Comparison of ENCODE assay signal across 5 fruit fly cellular contexts in genomic region chrX:16448252-16449191, dm6.
TF ChIP-seq lines count a peak whose summit lies in the region.

CG34015 (minus strand) TSS chrX:16448302.
eIF4H1 (plus strand) TSS chrX:16448665.

TF ChIP-seq in whole organism, adult, 20 proteins besides CTCF, POLR2A, EP300 and RAD21 (continued from another document):
- TF ChIP-seq CG1620 (GFP tag; optimal IDR thresholded peaks at IDR 0.05; lab: Kevin White, UChicago): peak; percentile 2
- TF ChIP-seq CG11617 (GFP tag; optimal IDR thresholded peaks at IDR 0.05; lab: Kevin White, UChicago): peak; percentile 52

TF ChIP-seq in whole organism, embryonic, 481 proteins besides CTCF, POLR2A, EP300 and RAD21 (continued from another document and continues in another):
- TF ChIP-seq al (GFP tag; IDR thresholded peaks at IDR 0.05; lab: Robert Waterston, UW) (no peak), Xrp1 (GFP tag; IDR thresholded peaks at IDR 0.05; lab: Robert Waterston, UW) (no peak), gro (GFP tag; optimal IDR thresholded peaks at IDR 0.05; lab: Kevin White, UChicago) (no peak), CG32767 (GFP tag; IDR thresholded peaks at IDR 0.05; lab: Robert Waterston, UW) (no peak), zf30C (GFP tag; optimal IDR thresholded peaks at IDR 0.05; lab: Kevin White, UChicago) (no peak), schlank (tag; optimal IDR thresholded peaks at IDR 0.05; lab: Kevin White, UChicago) (no peak), sisA (GFP tag; IDR thresholded peaks at IDR 0.05; lab: Robert Waterston, UW) (no peak), CG14860 (GFP tag; IDR thresholded peaks at IDR 0.05; lab: Robert Waterston, UW; ENCODE audit: partially characterized antibody) (no peak), H2.0 (GFP tag; IDR thresholded peaks at IDR 0.05; lab: Robert Waterston, UW) (no peak), D19A (tag; optimal IDR thresholded peaks at IDR 0.05; lab: Kevin White, UChicago) (no peak), Asciz (GFP tag; optimal IDR thresholded peaks at IDR 0.05; lab: Kevin White, UChicago) (no peak), CG15011 (GFP tag; optimal IDR thresholded peaks at IDR 0.05; lab: Kevin White, UChicago) (no peak), gsb (GFP tag; IDR thresholded peaks at IDR 0.05; lab: Robert Waterston, UW) (no peak), CG18476 (GFP tag; optimal IDR thresholded peaks at IDR 0.05; lab: Kevin White, UChicago) (no peak), ind (GFP tag; optimal IDR thresholded peaks at IDR 0.05; lab: Kevin White, UChicago) (no peak), CG6272 (GFP tag; IDR thresholded peaks at IDR 0.05; lab: Robert Waterston, UW) (no peak), Spps (tag; optimal IDR thresholded peaks at IDR 0.05; lab: Kevin White, UChicago) (no peak), CG7556 (GFP tag; optimal IDR thresholded peaks at IDR 0.05; lab: Kevin White, UChicago) (no peak), Nf-YA (GFP tag; IDR thresholded peaks at IDR 0.05; lab: Robert Waterston, UW) (no peak), CG13424 (tag; optimal IDR thresholded peaks at IDR 0.05; lab: Kevin White, UChicago) (no peak), CG4707 (GFP tag; optimal IDR thresholded peaks at IDR 0.05; lab: Kevin White, UChicago) (no peak), CG5245 (GFP tag; optimal IDR thresholded peaks at IDR 0.05; lab: Kevin White, UChicago) (no peak), CG12155 (GFP tag; optimal IDR thresholded peaks at IDR 0.05; lab: Kevin White, UChicago) (no peak), chinmo (GFP tag; IDR thresholded peaks at IDR 0.05; lab: Robert Waterston, UW; ENCODE audit: partially characterized antibody) (peak; percentile 66; the same call in 2 of the 4 replicates), CG13894 (tag; optimal IDR thresholded peaks at IDR 0.05; lab: Kevin White, UChicago) (no peak), Hr51 (GFP tag; optimal IDR thresholded peaks at IDR 0.05; lab: Kevin White, UChicago) (no peak), Neu2 (GFP tag; optimal IDR thresholded peaks at IDR 0.05; lab: Kevin White, UChicago; ENCODE audit: borderline replicate concordance) (no peak), scrt (GFP tag; optimal IDR thresholded peaks at IDR 0.05; lab: Kevin White, UChicago) (no peak), corto (GFP tag; optimal IDR thresholded peaks at IDR 0.05; lab: Kevin White, UChicago) (no peak), CG16815 (GFP tag; optimal IDR thresholded peaks at IDR 0.05; lab: Kevin White, UChicago) (no peak), unpg (GFP tag; optimal IDR thresholded peaks at IDR 0.05; lab: Kevin White, UChicago) (no peak), btn (GFP tag; optimal IDR thresholded peaks at IDR 0.05; lab: Kevin White, UChicago) (no peak), NFAT (GFP tag; IDR thresholded peaks at IDR 0.05; lab: Robert Waterston, UW) (no peak), ssp (GFP tag; IDR thresholded peaks at IDR 0.05; lab: Robert Waterston, UW) (no peak)

TF ChIP-seq in whole organism, prepupa, 60 proteins besides CTCF, POLR2A, EP300 and RAD21 (continued from another document and continues in another):
- no peak for TF ChIP-seq acj6 (GFP tag; optimal IDR thresholded peaks at IDR 0.05; lab: Kevin White, UChicago)
- TF ChIP-seq Hr39 (GFP tag; optimal IDR thresholded peaks at IDR 0.05; lab: Kevin White, UChicago): no peak
- no peak for TF ChIP-seq Hr4 (GFP tag; optimal IDR thresholded peaks at IDR 0.05; lab: Kevin White, UChicago)
- TF ChIP-seq CG6854 (GFP tag; optimal IDR thresholded peaks at IDR 0.05; lab: Kevin White, UChicago): peak; percentile 80
- TF ChIP-seq CG10669 (GFP tag; optimal IDR thresholded peaks at IDR 0.05; lab: Kevin White, UChicago): no peak
- no peak for TF ChIP-seq CG10631 (GFP tag; optimal IDR thresholded peaks at IDR 0.05; lab: Kevin White, UChicago)
- TF ChIP-seq Lpt (GFP tag; optimal IDR thresholded peaks at IDR 0.05; lab: Kevin White, UChicago): peak; percentile 60
- peak; percentile 84 for TF ChIP-seq CG6276 (GFP tag; optimal IDR thresholded peaks at IDR 0.05; lab: Kevin White, UChicago)
- peak; percentile 88 for TF ChIP-seq Eip78C (GFP tag; lab: Kevin White, UChicago)
- TF ChIP-seq OdsH (GFP tag; optimal IDR thresholded peaks at IDR 0.05; lab: Kevin White, UChicago): peak; percentile 22
- peak; percentile 34 for TF ChIP-seq CG34406 (GFP tag; optimal IDR thresholded peaks at IDR 0.05; lab: Kevin White, UChicago)
- no peak for TF ChIP-seq CG7368 (GFP tag; optimal IDR thresholded peaks at IDR 0.05; lab: Kevin White, UChicago)
- peak; percentile 56 for TF ChIP-seq dac (GFP tag; optimal IDR thresholded peaks at IDR 0.05; lab: Kevin White, UChicago)
- no peak for TF ChIP-seq Sox102F (GFP tag; optimal IDR thresholded peaks at IDR 0.05; lab: Kevin White, UChicago)
- TF ChIP-seq Smox (GFP tag; optimal IDR thresholded peaks at IDR 0.05; lab: Kevin White, UChicago): peak; percentile 11
- no peak for TF ChIP-seq Gug (GFP tag; IDR thresholded peaks at IDR 0.05; lab: Robert Waterston, UW)
- peak; percentile 55 for TF ChIP-seq CG32006 (GFP tag; optimal IDR thresholded peaks at IDR 0.05; lab: Kevin White, UChicago)
- TF ChIP-seq salr (GFP tag; optimal IDR thresholded peaks at IDR 0.05; lab: Kevin White, UChicago): peak in 1 of 2 experiments; percentile 57
- peak; percentile 31 for TF ChIP-seq vri (GFP tag; optimal IDR thresholded peaks at IDR 0.05; lab: Kevin White, UChicago)
- peak; percentile 71 for TF ChIP-seq CG16779 (tag; optimal IDR thresholded peaks at IDR 0.05; lab: Kevin White, UChicago)
- TF ChIP-seq esn (GFP tag; optimal IDR thresholded peaks at IDR 0.05; lab: Kevin White, UChicago): peak; percentile 1
- TF ChIP-seq CG11294 (GFP tag; IDR thresholded peaks at IDR 0.05; lab: Robert Waterston, UW): no peak
- no peak for TF ChIP-seq CG31627 (GFP tag; optimal IDR thresholded peaks at IDR 0.05; lab: Kevin White, UChicago)
- no peak for TF ChIP-seq CG11762 (GFP tag; optimal IDR thresholded peaks at IDR 0.05; lab: Kevin White, UChicago; ENCODE audit: insufficient read depth)
- TF ChIP-seq CG8319 (GFP tag; optimal IDR thresholded peaks at IDR 0.05; lab: Kevin White, UChicago): no peak
- peak; percentile 83 for TF ChIP-seq CG9139 (GFP tag; optimal IDR thresholded peaks at IDR 0.05; lab: Kevin White, UChicago)
- TF ChIP-seq CG8119 (GFP tag; IDR thresholded peaks at IDR 0.05; lab: Robert Waterston, UW): peak; percentile 75; the same call in 2 of the 3 replicates
- no peak for TF ChIP-seq spab (GFP tag; optimal IDR thresholded peaks at IDR 0.05; lab: Kevin White, UChicago)
- TF ChIP-seq fkh (GFP tag; optimal IDR thresholded peaks at IDR 0.05; lab: Kevin White, UChicago): peak; percentile 64
- TF ChIP-seq cyc (GFP tag; optimal IDR thresholded peaks at IDR 0.05; lab: Kevin White, UChicago): no peak
- peak; percentile 36 for TF ChIP-seq topi (GFP tag; optimal IDR thresholded peaks at IDR 0.05; lab: Kevin White, UChicago)
- peak; percentile 77 for TF ChIP-seq CG15336 (GFP tag; IDR thresholded peaks at IDR 0.05; lab: Robert Waterston, UW)
- TF ChIP-seq Ets21C (GFP tag; optimal IDR thresholded peaks at IDR 0.05; lab: Kevin White, UChicago): no peak
- no peak for TF ChIP-seq CG8632 (GFP tag; optimal IDR thresholded peaks at IDR 0.05; lab: Kevin White, UChicago)

TF ChIP-seq in whole organism, pupa, 21 proteins besides CTCF, POLR2A, EP300 and RAD21 (continued from another document):
- TF ChIP-seq CG12605 (GFP tag; IDR thresholded peaks at IDR 0.05; lab: Robert Waterston, UW): peak; percentile 70; the same call in 1 of the 2 replicates
TF ChIP-seq in whole organism, pupa: peak in this region for 17.

TF ChIP-seq in whole organism, wandering third instar larva, 38 proteins besides CTCF, POLR2A, EP300 and RAD21 (continued from another document):
- TF ChIP-seq CG32264 (GFP tag; optimal IDR thresholded peaks at IDR 0.05; lab: Kevin White, UChicago): no peak
- TF ChIP-seq ey (GFP tag; optimal IDR thresholded peaks at IDR 0.05; lab: Kevin White, UChicago): no peak
- TF ChIP-seq lola (GFP tag; optimal IDR thresholded peaks at IDR 0.05; lab: Kevin White, UChicago): no peak
- peak; percentile 18 for TF ChIP-seq Hr78 (GFP tag; optimal IDR thresholded peaks at IDR 0.05; lab: Kevin White, UChicago)
- no peak for TF ChIP-seq HLH106 (tag; optimal IDR thresholded peaks at IDR 0.05; lab: Kevin White, UChicago)
- peak; percentile 58 for TF ChIP-seq fru (GFP tag; optimal IDR thresholded peaks at IDR 0.05; lab: Kevin White, UChicago)
- TF ChIP-seq Mio (GFP tag; optimal IDR thresholded peaks at IDR 0.05; lab: Kevin White, UChicago): no peak
- TF ChIP-seq GATAd (GFP tag; optimal IDR thresholded peaks at IDR 0.05; lab: Kevin White, UChicago): no peak
- no peak for TF ChIP-seq dsf (GFP tag; optimal IDR thresholded peaks at IDR 0.05; lab: Kevin White, UChicago; ENCODE audit: borderline replicate concordance)
- TF ChIP-seq rgr (GFP tag; optimal IDR thresholded peaks at IDR 0.05; lab: Kevin White, UChicago): peak; percentile 32
- no peak for TF ChIP-seq Hnf4 (GFP tag; optimal IDR thresholded peaks at IDR 0.05; lab: Kevin White, UChicago)
- peak; percentile 1 for TF ChIP-seq psq (GFP tag; optimal IDR thresholded peaks at IDR 0.05; lab: Kevin White, UChicago)
- peak; percentile 8 for TF ChIP-seq Hr83 (GFP tag; optimal IDR thresholded peaks at IDR 0.05; lab: Kevin White, UChicago; ENCODE audit: poor library complexity, severe bottlenecking)
- no peak for TF ChIP-seq usp (GFP tag; optimal IDR thresholded peaks at IDR 0.05; lab: Kevin White, UChicago)
- no peak for TF ChIP-seq CrebA (GFP tag; optimal IDR thresholded peaks at IDR 0.05; lab: Kevin White, UChicago; ENCODE audit: borderline replicate concordance)
